Worm (Caenorhabditis elegans) whole organism, L4 larva: ENCODE measurements around the gene ZK637.15.

Experiments
- D1046.2 ChIP-seq: fragments of 200-800 bp; sonication (Bioruptor generic); IDR thresholded peaks from 2 replicates; pipeline ENCODE4 v1.3.6; 2022; ENCODE audit warnings: missing genetic modification characterization, missing compliant biosample characterization
- F26F4.8 ChIP-seq: fragments of 200-800 bp; sonication (Bioruptor generic); conservative IDR thresholded peaks from 2 replicates; pipeline ENCODE4 v1.3.6; 2022; ENCODE audit warnings: missing genetic modification characterization, missing compliant biosample characterization
- F37D6.2 ChIP-seq: sonication (generic microtip); optimal IDR thresholded peaks from 2 replicates; lab custom pipeline; 2016; ENCODE audit warnings: mild to moderate bottlenecking, missing genetic modification characterization, missing compliant biosample characterization
- T26A8.4 ChIP-seq: fragments of 200-800 bp; sonication (Bioruptor generic); IDR thresholded peaks from 2 replicates; pipeline ENCODE4 v1.3.6; 2022; ENCODE audit warnings: missing genetic modification characterization, missing compliant biosample characterization
- Y105C5A.15 ChIP-seq: fragments of 200-800 bp; sonication (Bioruptor generic); IDR thresholded peaks from 2 replicates; pipeline ENCODE4 v1.3.6; 2022; ENCODE audit warnings: missing genetic modification characterization, missing compliant biosample characterization
- Y48G9A.11 ChIP-seq: fragments of 200-800 bp; sonication (Bioruptor generic); IDR thresholded peaks from 2 replicates; pipeline ENCODE4 v1.3.6; 2022; ENCODE audit warnings: missing genetic modification reagents, missing genetic modification characterization, missing compliant biosample characterization
- Y75B8A.6 ChIP-seq: fragments of 200-800 bp; sonication (Bioruptor generic); IDR thresholded peaks from 2 replicates; pipeline ENCODE4 v1.3.6; 2022; ENCODE audit warnings: missing genetic modification reagents, missing genetic modification characterization, missing compliant biosample characterization
- aha-1 ChIP-seq: fragments of 150-350 bp; peaks from one replicate; lab custom pipeline; 2014; ENCODE audit warnings: missing biosample characterization, missing genetic modification characterization
- aly-2 ChIP-seq: sonication (generic microtip); optimal IDR thresholded peaks from 2 replicates; lab custom pipeline; 2018; ENCODE audit warnings: missing biosample characterization, missing genetic modification characterization
- ceh-32 ChIP-seq: sonication (generic microtip); optimal IDR thresholded peaks from 2 replicates; lab custom pipeline; 2016; ENCODE audit warnings: mild to moderate bottlenecking, missing genetic modification characterization, missing compliant biosample characterization; ENCODE audit not compliant: poor library complexity
- cey-2 ChIP-seq: sonication (generic microtip); optimal IDR thresholded peaks from 3 replicates; lab custom pipeline; 2017; ENCODE audit warnings: missing genetic modification characterization, mild to moderate bottlenecking, missing compliant biosample characterization, antibody characterized with exemption, borderline replicate concordance; ENCODE audit not compliant: insufficient read depth
- ctbp-1 ChIP-seq: fragments of 200-800 bp; sonication (Bioruptor generic); IDR thresholded peaks from 2 replicates; pipeline ENCODE4 v1.3.6; 2022; ENCODE audit warnings: missing genetic modification reagents, missing genetic modification characterization, missing compliant biosample characterization
- daf-12 ChIP-seq: fragments of 150-350 bp; optimal IDR thresholded peaks from 2 replicates; lab custom pipeline; 2014; ENCODE audit warnings: missing biosample characterization, missing genetic modification reagents, missing genetic modification characterization
- daf-19 ChIP-seq: fragments of 200-800 bp; sonication (Bioruptor generic); conservative IDR thresholded peaks from 2 replicates; pipeline ENCODE4 v1.3.6; 2022; ENCODE audit warnings: missing genetic modification characterization, missing compliant biosample characterization
- daf-8 ChIP-seq: fragments of 200-800 bp; sonication (Bioruptor generic); IDR thresholded peaks from 2 replicates; pipeline ENCODE4 v1.3.6; 2022; ENCODE audit warnings: missing genetic modification characterization, missing compliant biosample characterization
- dve-1 ChIP-seq: sonication (generic microtip); optimal IDR thresholded peaks from 2 replicates; lab custom pipeline; 2017; ENCODE audit warnings: antibody characterized with exemption, mild to moderate bottlenecking, missing genetic modification characterization, missing compliant biosample characterization; ENCODE audit not compliant: insufficient read depth
- egl-43 ChIP-seq: fragments of 200-800 bp; sonication (Bioruptor generic); IDR thresholded peaks from 2 replicates; pipeline ENCODE4 v1.3.6; 2022; ENCODE audit warnings: missing genetic modification reagents, missing genetic modification characterization, missing compliant biosample characterization
- gei-8 ChIP-seq: fragments of 200-800 bp; sonication (Bioruptor generic); optimal IDR thresholded peaks from 2 replicates; lab custom pipeline; 2018; ENCODE audit warnings: mild to moderate bottlenecking, missing genetic modification characterization, missing compliant biosample characterization
- hlh-11 ChIP-seq: fragments of 200-800 bp; sonication (Bioruptor generic); optimal IDR thresholded peaks from 2 replicates; lab custom pipeline; 2018; ENCODE audit warnings: mild to moderate bottlenecking, missing genetic modification characterization, missing compliant biosample characterization
- hmg-1.1 ChIP-seq: fragments of 200-800 bp; sonication (Bioruptor generic); IDR thresholded peaks from 2 replicates; pipeline ENCODE4 v1.3.6; 2022; ENCODE audit warnings: missing genetic modification reagents, missing genetic modification characterization, missing compliant biosample characterization
- jun-1 ChIP-seq: fragments of 150-350 bp; optimal IDR thresholded peaks from 2 replicates; lab custom pipeline; 2014; ENCODE audit warnings: missing biosample characterization, missing genetic modification reagents, missing genetic modification characterization
- lim-7 ChIP-seq: fragments of 200-800 bp; sonication (Bioruptor generic); IDR thresholded peaks from 2 replicates; pipeline ENCODE4 v1.3.6; 2022; ENCODE audit warnings: missing genetic modification characterization, missing compliant biosample characterization
- lin-1 ChIP-seq: fragments of 200-800 bp; sonication (Bioruptor generic); IDR thresholded peaks from 2 replicates; pipeline ENCODE4 v1.3.6; 2022; ENCODE audit warnings: missing genetic modification reagents, missing genetic modification characterization, missing compliant biosample characterization
- lin-13 ChIP-seq: fragments of 150-350 bp; optimal IDR thresholded peaks from 2 replicates; lab custom pipeline; 2014; ENCODE audit warnings: missing biosample characterization, missing genetic modification reagents, missing genetic modification characterization
- lin-38 ChIP-seq: fragments of 200-800 bp; sonication (Bioruptor generic); IDR thresholded peaks from 2 replicates; pipeline ENCODE4 v1.3.6; 2022; ENCODE audit warnings: missing genetic modification reagents, missing genetic modification characterization, missing compliant biosample characterization
- lsy-2 ChIP-seq, 2 experiments: fragments of 150-350 bp in 1 of 2; sonication (generic microtip) in 1 of 2; optimal IDR thresholded peaks; 2 replicates each; lab custom pipeline; 2014 to 2017; ENCODE audit warnings: missing biosample characterization in 2 of 2, missing genetic modification characterization in 2 of 2
- madf-9 ChIP-seq: fragments of 200-800 bp; sonication (Bioruptor generic); conservative IDR thresholded peaks from 2 replicates; pipeline ENCODE4 v1.3.6; 2022; ENCODE audit warnings: missing genetic modification reagents, missing genetic modification characterization, missing compliant biosample characterization
- mdl-1 ChIP-seq, 2 experiments: fragments of 150-350 bp in 1 of 2; sonication (generic microtip) in 1 of 2; optimal IDR thresholded peaks; 2 replicates each; lab custom pipeline; 2014 to 2017; ENCODE audit warnings: missing biosample characterization in 2 of 2, missing genetic modification characterization in 2 of 2
- mdt-29 ChIP-seq: fragments of 200-800 bp; sonication (Bioruptor generic); IDR thresholded peaks from 2 replicates; pipeline ENCODE4 v1.3.6; 2022; ENCODE audit warnings: missing genetic modification reagents, missing genetic modification characterization, missing compliant biosample characterization
- mep-1 ChIP-seq: fragments of 150-350 bp; sonication (generic microtip); optimal IDR thresholded peaks from 3 replicates; lab custom pipeline; 2014; ENCODE audit warnings: missing biosample characterization, missing genetic modification characterization
- nhr-41 ChIP-seq: fragments of 200-800 bp; sonication (Bioruptor generic); IDR thresholded peaks from 2 replicates; pipeline ENCODE4 v1.3.6; 2022; ENCODE audit warnings: missing genetic modification reagents, missing genetic modification characterization, missing compliant biosample characterization
- nhr-48 ChIP-seq: sonication (generic microtip); optimal IDR thresholded peaks from 2 replicates; lab custom pipeline; 2016; ENCODE audit warnings: mild to moderate bottlenecking, missing genetic modification characterization, missing compliant biosample characterization
- pha-4 ChIP-seq, 2 experiments: fragments of 150-350 bp in 1 of 2; fragments of 200-800 bp in 1 of 2; sonication (Bioruptor generic) in 1 of 2; IDR thresholded peaks in 1 of 2; optimal IDR thresholded peaks in 1 of 2; 2 replicates each; pipeline versions ENCODE4 v1.3.6 to Lab custom; 2014 to 2022; ENCODE audit warnings: missing genetic modification characterization in 2 of 2, missing genetic modification reagents in 2 of 2, missing biosample characterization in 1 of 2, missing compliant biosample characterization in 1 of 2
- rbr-2 ChIP-seq: sonication (generic microtip); optimal IDR thresholded peaks from 2 replicates; lab custom pipeline; 2016; ENCODE audit warnings: missing genotype, missing genetic modification characterization, missing compliant biosample characterization
- set-16 ChIP-seq: fragments of 200-800 bp; sonication (Bioruptor generic); IDR thresholded peaks from 2 replicates; pipeline ENCODE4 v1.3.6; 2022; ENCODE audit warnings: missing genetic modification reagents, missing genetic modification characterization, missing compliant biosample characterization
- snpc-4 ChIP-seq: fragments of 150-350 bp; optimal IDR thresholded peaks from 2 replicates; lab custom pipeline; 2014; ENCODE audit warnings: missing biosample characterization, missing genetic modification characterization
- spr-3 ChIP-seq: fragments of 200-800 bp; sonication (Bioruptor generic); optimal IDR thresholded peaks from 2 replicates; lab custom pipeline; 2018; ENCODE audit warnings: mild to moderate bottlenecking, missing genetic modification characterization, missing compliant biosample characterization
- unc-130 ChIP-seq: sonication (generic microtip); optimal IDR thresholded peaks from 2 replicates; lab custom pipeline; 2016; ENCODE audit warnings: missing genetic modification reagents, missing genetic modification characterization, missing compliant biosample characterization
- unc-39 ChIP-seq: sonication (generic microtip); optimal IDR thresholded peaks from 2 replicates; lab custom pipeline; 2017; ENCODE audit warnings: missing biosample characterization, missing genetic modification characterization
- vab-7 ChIP-seq: fragments of 200-800 bp; sonication (Bioruptor generic); IDR thresholded peaks from 2 replicates; pipeline ENCODE4 v1.3.6; 2022; ENCODE audit warnings: missing genetic modification reagents, missing genetic modification characterization, missing compliant biosample characterization
- zag-1 ChIP-seq: fragments of 150-350 bp; optimal IDR thresholded peaks from 2 replicates; lab custom pipeline; 2014; ENCODE audit warnings: missing biosample characterization, missing genetic modification characterization
- zfp-2 ChIP-seq: sonication (generic microtip); optimal IDR thresholded peaks from 2 replicates; lab custom pipeline; 2016; ENCODE audit warnings: mild to moderate bottlenecking, missing genetic modification characterization, missing compliant biosample characterization
- zfp-3 ChIP-seq: fragments of 200-800 bp; sonication (Bioruptor generic); conservative IDR thresholded peaks from 2 replicates; pipeline ENCODE4 v1.3.6; 2022; ENCODE audit warnings: missing genetic modification reagents, missing genetic modification characterization, missing compliant biosample characterization
- ztf-11 ChIP-seq: fragments of 150-350 bp; optimal IDR thresholded peaks from 2 replicates; lab custom pipeline; 2014; ENCODE audit warnings: missing biosample characterization, missing genetic modification characterization

Gene ZK637.15

DNA sequence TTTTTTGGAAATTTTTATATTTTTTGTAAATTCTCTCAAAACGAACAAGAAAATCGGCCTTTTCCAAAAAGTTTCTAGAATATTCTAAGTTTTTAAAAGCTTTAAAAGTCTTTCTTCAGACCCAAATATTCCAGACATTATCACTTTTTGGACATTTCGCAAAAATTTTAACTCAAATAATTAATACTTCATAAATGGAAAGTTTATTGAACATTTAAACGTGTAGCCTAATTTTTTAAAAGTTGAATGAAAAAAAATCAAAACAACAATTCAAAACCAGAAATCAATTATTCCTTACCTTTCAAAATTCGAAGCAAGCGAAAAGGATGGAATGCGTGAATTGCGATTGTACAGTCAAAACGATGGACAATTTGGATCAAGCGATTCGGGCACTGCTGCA, at the start of gene ZK637.15:
ZK637.15 (plus strand) TSS at position 301 of the 400 bp plus-strand sequence.
- TF ChIP-seq mdt-29 (GFP tag; lab: Robert Waterston, UW) (no peak), egl-43 (GFP tag; lab: Robert Waterston, UW) (no peak), lsy-2 (tag; optimal IDR thresholded peaks at IDR 0.05; lab: Kevin White, UChicago) (no peak), ztf-11 (no peak), dve-1 (tag; lab: Kevin White, UChicago) (no peak), aha-1 (tag; lab: Kevin White, UChicago) (no peak), set-16 (GFP tag; lab: Robert Waterston, UW) (no peak), unc-39 (tag; lab: Kevin White, UChicago) (no peak), mdl-1 (tag; optimal IDR thresholded peaks at IDR 0.05; lab: Kevin White, UChicago) (no peak), mep-1 (tag; lab: Kevin White, UChicago) (no peak), nhr-48 (no peak), aly-2 (no peak), F26F4.8 (GFP tag; lab: Robert Waterston, UW) (no peak), zag-1 (tag; lab: Kevin White, UChicago) (no peak)

DNA sequence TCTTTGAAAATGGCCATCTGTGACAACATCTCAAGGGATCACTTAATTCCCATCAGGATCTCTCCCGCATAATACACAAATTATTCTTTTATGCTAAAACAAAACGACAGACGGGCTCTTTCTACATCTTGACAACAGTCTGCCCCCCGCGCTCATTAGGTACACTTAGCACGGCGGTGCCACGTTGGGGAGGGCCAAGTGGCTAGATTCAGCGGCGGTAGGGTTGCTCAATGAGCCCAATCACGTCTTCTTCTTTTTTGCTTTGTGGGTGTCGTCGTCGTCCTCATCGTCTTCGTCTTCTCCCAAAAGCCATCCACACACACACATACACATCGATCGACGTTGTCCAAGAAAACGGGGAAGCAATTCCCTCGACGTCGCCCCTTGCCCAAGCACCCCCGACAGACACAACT, 46.8 kb upstream of the ZK637.15 start:
- TF ChIP-seq unc-130 = no peak
- TF ChIP-seq mep-1 (tag; lab: Kevin White, UChicago) = peak; percentile 6
- no peak for TF ChIP-seq ceh-32 (tag; lab: Kevin White, UChicago)
- TF ChIP-seq T26A8.4 = peak; percentile 40; the same call in 1 of the 2 replicates
- TF ChIP-seq F26F4.8 (GFP tag; lab: Robert Waterston, UW) = 0 out of 2 replicates have a peak, but pooled peaks have one; percentile 58
- TF ChIP-seq hmg-1.1 (GFP tag; lab: Robert Waterston, UW) = peak; percentile 42
- 0 out of 2 replicates have a peak, but pooled peaks have one; percentile 10 for TF ChIP-seq pha-4 (GFP tag; IDR thresholded peaks at IDR 0.05; lab: Robert Waterston, UW)
- no peak for TF ChIP-seq pha-4 (tag; optimal IDR thresholded peaks at IDR 0.05; lab: Kevin White, UChicago)
- no peak for TF ChIP-seq hlh-11 (tag; lab: Kevin White, UChicago)
- TF ChIP-seq F37D6.2 (tag; lab: Kevin White, UChicago) = peak; percentile 47
- TF ChIP-seq vab-7 (GFP tag; lab: Robert Waterston, UW) = peak; percentile 48
- no peak for TF ChIP-seq nhr-41
- TF ChIP-seq Y105C5A.15 (GFP tag; lab: Robert Waterston, UW) = no peak
- peak; percentile 18 for TF ChIP-seq spr-3 (GFP tag; lab: Kevin White, UChicago)
- TF ChIP-seq ctbp-1 = peak; percentile 72; the same call in 1 of the 2 replicates
- TF ChIP-seq lim-7 (GFP tag; lab: Robert Waterston, UW) = peak; percentile 33; the same call in 1 of the 2 replicates
- TF ChIP-seq egl-43 (GFP tag; lab: Robert Waterston, UW) = peak; percentile 61; the same call in 1 of the 2 replicates
- peak; percentile 34 for TF ChIP-seq rbr-2
- TF ChIP-seq, all 104 proteins: peak for 12

DNA sequence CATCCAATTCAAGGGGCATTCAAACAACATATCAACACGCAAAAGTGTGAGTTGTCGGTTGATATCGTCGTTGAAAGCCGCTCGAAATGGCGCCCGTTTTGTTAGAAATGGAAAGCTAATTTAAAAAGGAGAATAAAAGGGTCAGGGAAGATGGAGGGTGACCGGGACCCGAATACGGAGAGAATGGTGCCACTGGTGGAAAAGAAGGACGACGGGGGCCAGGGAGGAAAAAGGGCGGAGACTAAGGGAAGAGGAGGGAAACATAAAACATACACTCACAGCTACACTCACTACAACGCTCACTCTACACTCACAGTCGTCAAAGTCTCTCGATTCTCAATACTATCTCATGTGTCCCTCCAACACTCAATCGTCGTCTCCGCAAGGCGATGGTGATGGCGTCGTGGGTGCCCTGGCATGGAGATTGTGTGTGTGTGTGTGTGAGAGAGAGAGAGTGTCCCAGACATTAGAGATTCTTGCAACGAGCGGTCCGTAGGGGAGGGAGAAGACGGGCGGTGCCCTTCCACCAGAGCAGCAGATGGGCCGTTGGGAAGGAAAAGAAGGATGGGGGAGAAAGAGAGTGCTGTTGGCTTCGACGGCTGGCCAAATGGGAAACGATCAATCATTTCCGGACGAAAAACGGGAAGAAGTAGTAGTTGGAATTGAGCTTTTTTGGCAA, 45.8 kb upstream of the ZK637.15 start:
- TF ChIP-seq gei-8 (peak; percentile 23), zfp-3 (no peak), unc-130 (no peak), daf-19 (GFP tag; lab: Robert Waterston, UW) (no peak), daf-8 (no peak), lin-13 (GFP tag; lab: Kevin White, UChicago) (peak; percentile 43), cey-2 (tag; lab: Kevin White, UChicago) (no peak), hmg-1.1 (GFP tag; lab: Robert Waterston, UW) (peak; percentile 86), pha-4 (GFP tag; IDR thresholded peaks at IDR 0.05; lab: Robert Waterston, UW) (no peak), pha-4 (tag; optimal IDR thresholded peaks at IDR 0.05; lab: Kevin White, UChicago) (no peak), zfp-2 (peak; percentile 31), madf-9 (GFP tag; lab: Robert Waterston, UW) (no peak), mdt-29 (GFP tag; lab: Robert Waterston, UW) (no peak), jun-1 (tag; lab: Kevin White, UChicago) (no peak), aly-2 (no peak), lin-1 (GFP tag; lab: Robert Waterston, UW) (no peak), lim-7 (GFP tag; lab: Robert Waterston, UW) (no peak), D1046.2 (GFP tag; lab: Robert Waterston, UW) (no peak), daf-12 (tag; lab: Kevin White, UChicago) (no peak), spr-3 (GFP tag; lab: Kevin White, UChicago) (no peak), lin-38 (GFP tag; lab: Robert Waterston, UW) (0 out of 2 replicates have a peak, but pooled peaks have one; percentile 49), Y48G9A.11 (no peak), hlh-11 (tag; lab: Kevin White, UChicago) (peak; percentile 82), snpc-4 (no peak), Y75B8A.6 (GFP tag; lab: Robert Waterston, UW) (no peak)
